Worm (Caenorhabditis elegans): ENCODE data around the gene dyf-3.

DNA sequence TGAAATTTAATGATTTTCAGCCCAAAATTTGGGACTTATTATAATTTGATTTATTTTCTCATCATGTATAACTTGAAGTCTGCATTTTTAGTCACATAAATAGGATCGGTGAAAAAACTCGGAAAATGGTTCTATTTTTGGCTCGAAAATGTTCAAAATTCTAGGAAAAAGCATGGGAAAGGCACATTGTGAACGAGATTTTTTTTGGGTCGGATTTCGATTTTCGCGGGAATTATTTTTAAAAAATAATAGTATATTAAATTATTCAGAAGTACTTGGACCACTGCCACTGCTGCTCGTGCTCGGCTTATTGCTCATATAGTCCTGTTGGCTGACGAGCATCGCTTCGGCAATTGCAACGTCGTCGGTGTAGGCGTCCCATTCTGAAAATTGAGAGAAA, 25.7 kb downstream of the dyf-3 start:
- TF ChIP-seq nhr-10 (tag; optimal IDR thresholded peaks at IDR 0.05) (no peak), mab-5 (tag; optimal IDR thresholded peaks at IDR 0.05) (no peak), nhr-25 (tag; optimal IDR thresholded peaks at IDR 0.05) (no peak), lin-39 (tag; optimal IDR thresholded peaks at IDR 0.05) (no peak), ZK546.5 (tag; optimal IDR thresholded peaks at IDR 0.05) (no peak)

All from whole organism, L2 larva.